Fruit fly (Drosophila melanogaster) whole organism, embryonic: Measurements from ENCODE around the gene Eig71Ec.

Source experiments
- Blimp-1 ChIP-seq: fragments of 200-800 bp; sonication (Bioruptor generic); optimal IDR thresholded peaks from 3 replicates; lab custom pipeline; 2018; ENCODE audit warnings: missing biosample characterization, missing genetic modification characterization, mild to moderate bottlenecking, moderate library complexity, missing genetic modification reagents
- BtbVII ChIP-seq: fragments of 200-800 bp; sonication (Bioruptor generic); optimal IDR thresholded peaks from 3 replicates; lab custom pipeline; 2017; ENCODE audit warnings: missing biosample characterization, mild to moderate bottlenecking, missing genetic modification characterization
- CG10267 ChIP-seq: fragments of 200-800 bp; sonication (Bioruptor generic); optimal IDR thresholded peaks from 2 replicates; lab custom pipeline; 2018; ENCODE audit warnings: missing biosample characterization, mild to moderate bottlenecking, missing genetic modification characterization, moderate library complexity
- CG10462 ChIP-seq: fragments of 200-800 bp; sonication (Bioruptor generic); optimal IDR thresholded peaks from 2 replicates; lab custom pipeline; 2016; ENCODE audit warnings: missing biosample characterization, missing genetic modification characterization
- CG1603 ChIP-seq: fragments of 200-800 bp; sonication (Bioruptor generic); optimal IDR thresholded peaks from 2 replicates; lab custom pipeline; 2019; ENCODE audit warnings: missing biosample characterization, mild to moderate bottlenecking, missing genetic modification characterization, moderate library complexity
- CG16863 ChIP-seq: fragments of 200-800 bp; sonication (Bioruptor generic); optimal IDR thresholded peaks from 3 replicates; lab custom pipeline; 2016; ENCODE audit warnings: missing biosample characterization, missing genetic modification characterization
- CG17568 ChIP-seq: fragments of 200-800 bp; sonication (Bioruptor generic); optimal IDR thresholded peaks from 2 replicates; lab custom pipeline; 2018; ENCODE audit warnings: missing biosample characterization, mild to moderate bottlenecking, missing genetic modification characterization, moderate library complexity
- CG4282 ChIP-seq: fragments of 200-800 bp; sonication (Bioruptor generic); optimal IDR thresholded peaks from 2 replicates; lab custom pipeline; 2016; ENCODE audit warnings: missing biosample characterization, missing genetic modification characterization
- CG4404 ChIP-seq: fragments of 200-800 bp; sonication (Bioruptor generic); IDR thresholded peaks from 2 replicates; pipeline ENCODE4 v1.3.6; 2022; ENCODE audit warnings: missing biosample characterization, missing genetic modification characterization
- CG8924 ChIP-seq: fragments of 200-800 bp; optimal IDR thresholded peaks from 3 replicates; lab custom pipeline; 2019; ENCODE audit warnings: missing biosample characterization, mild to moderate bottlenecking, missing genetic modification characterization, moderate library complexity
- CG9215 ChIP-seq: fragments of 200-800 bp; sonication (Bioruptor generic); IDR thresholded peaks from 2 replicates; pipeline ENCODE4 v1.3.6; 2022; ENCODE audit warnings: missing biosample characterization, missing genetic modification characterization
- CTCF ChIP-seq: fragments of 200-800 bp; sonication (Bioruptor generic); optimal IDR thresholded peaks from 2 replicates; lab custom pipeline; 2017; ENCODE audit warnings: missing biosample characterization, mild to moderate bottlenecking, missing genetic modification characterization, moderate library complexity
- CkIIα-i1 ChIP-seq: fragments of 200-800 bp; sonication (Bioruptor generic); IDR thresholded peaks from 2 replicates; pipeline ENCODE4 v1.3.6; 2022; ENCODE audit warnings: missing biosample characterization, missing genetic modification characterization
- D ChIP-seq, 2 experiments: fragments of 200-800 bp in 1 of 2; fragments of >200 bp in 1 of 2; sonication (Bioruptor generic) in 1 of 2; optimal IDR thresholded peaks; 2 replicates in 1 of 2; 3 replicates in 1 of 2; lab custom pipeline; 2017; ENCODE audit warnings: mild to moderate bottlenecking in 1 of 2, missing biosample characterization in 1 of 2, missing genetic modification characterization in 1 of 2, missing genetic modification reagents in 1 of 2
- Doc3 ChIP-seq: fragments of 200-800 bp; sonication (Bioruptor generic); IDR thresholded peaks from 3 replicates; pipeline ENCODE4 v1.3.6; 2022; ENCODE audit warnings: missing biosample characterization, missing genetic modification characterization; ENCODE audit not compliant: partially characterized antibody
- Ets65A ChIP-seq: fragments of 200-800 bp; sonication (Bioruptor generic); peaks from one replicate; lab custom pipeline; 2016; ENCODE audit warnings: missing biosample characterization, missing genetic modification characterization
- Jarid2 ChIP-seq: fragments of 200-800 bp; sonication (Bioruptor generic); optimal IDR thresholded peaks from 3 replicates; lab custom pipeline; 2017; ENCODE audit warnings: mild to moderate bottlenecking, missing biosample characterization, missing genetic modification reagents, missing genetic modification characterization
- Lhr ChIP-seq: fragments of 200-800 bp; sonication (Bioruptor generic); optimal IDR thresholded peaks from 3 replicates; lab custom pipeline; 2017; ENCODE audit warnings: mild to moderate bottlenecking, missing biosample characterization, missing genetic modification reagents, missing genetic modification characterization
- Med ChIP-seq: fragments of 200-800 bp; sonication (Bioruptor generic); peaks from one replicate; lab custom pipeline; 2016; ENCODE audit warnings: missing biosample characterization, missing genetic modification characterization, mild to moderate bottlenecking, inconsistent platforms, moderate library complexity
- Xrp1 ChIP-seq: fragments of 200-800 bp; sonication (Bioruptor generic); IDR thresholded peaks from 2 replicates; pipeline ENCODE4 v1.3.6; 2022; ENCODE audit warnings: missing biosample characterization, missing genetic modification characterization
- YL-1 ChIP-seq: fragments of 200-800 bp; sonication (Bioruptor generic); optimal IDR thresholded peaks from 3 replicates; lab custom pipeline; 2017; ENCODE audit warnings: missing biosample characterization, mild to moderate bottlenecking, missing genetic modification characterization
- ato ChIP-seq: fragments of 200-800 bp; sonication (Bioruptor generic); IDR thresholded peaks from 2 replicates; pipeline ENCODE4 v1.3.6; 2022; ENCODE audit warnings: missing biosample characterization, missing genetic modification characterization; ENCODE audit not compliant: partially characterized antibody
- bsh ChIP-seq, 2 experiments: fragments of 200-800 bp; sonication (Bioruptor generic); optimal IDR thresholded peaks; 2 replicates each; lab custom pipeline; 2017 to 2018; ENCODE audit warnings: mild to moderate bottlenecking in 2 of 2, missing biosample characterization in 2 of 2, missing genetic modification characterization in 2 of 2, moderate library complexity in 1 of 2
- caup ChIP-seq: fragments of 200-800 bp; sonication (Bioruptor generic); optimal IDR thresholded peaks from 3 replicates; lab custom pipeline; 2017; ENCODE audit warnings: missing biosample characterization, mild to moderate bottlenecking, missing genetic modification characterization, moderate library complexity; ENCODE audit not compliant: severe bottlenecking
- chm ChIP-seq: fragments of 200-800 bp; sonication (Bioruptor generic); IDR thresholded peaks from 2 replicates; pipeline ENCODE4 v1.3.6; 2022; ENCODE audit warnings: missing biosample characterization, missing genetic modification characterization
- ci ChIP-seq: fragments of 200-800 bp; sonication (Bioruptor generic); IDR thresholded peaks from 3 replicates; pipeline ENCODE4 v1.3.6; 2022; ENCODE audit warnings: missing biosample characterization, missing genetic modification characterization
- cwo ChIP-seq: fragments of 200-800 bp; sonication (Bioruptor generic); optimal IDR thresholded peaks from 3 replicates; lab custom pipeline; 2017; ENCODE audit warnings: missing biosample characterization, missing genetic modification characterization, mild to moderate bottlenecking, moderate library complexity, missing genetic modification reagents
- dmrt11E ChIP-seq: fragments of 200-800 bp; sonication (Bioruptor generic); optimal IDR thresholded peaks from 3 replicates; lab custom pipeline; 2018; ENCODE audit warnings: missing biosample characterization, mild to moderate bottlenecking, missing genetic modification characterization, moderate library complexity
- ewg ChIP-seq: fragments of 200-800 bp; sonication (Bioruptor generic); optimal IDR thresholded peaks from 3 replicates; lab custom pipeline; 2017; ENCODE audit warnings: mild to moderate bottlenecking, missing biosample characterization, missing genetic modification reagents, missing genetic modification characterization
- fd3F ChIP-seq: fragments of 200-800 bp; sonication (Bioruptor generic); optimal IDR thresholded peaks from 2 replicates; lab custom pipeline; 2018; ENCODE audit warnings: missing biosample characterization, mild to moderate bottlenecking, missing genetic modification characterization, moderate library complexity
- gem ChIP-seq: fragments of 200-800 bp; sonication (Bioruptor generic); optimal IDR thresholded peaks from 2 replicates; lab custom pipeline; 2019; ENCODE audit warnings: missing biosample characterization, mild to moderate bottlenecking, missing genetic modification characterization, moderate library complexity
- grau ChIP-seq: fragments of 200-800 bp; optimal IDR thresholded peaks from 3 replicates; lab custom pipeline; 2019; ENCODE audit warnings: missing biosample characterization, mild to moderate bottlenecking, missing genetic modification characterization, moderate library complexity
- hb ChIP-seq: fragments of 200-800 bp; sonication (Bioruptor generic); IDR thresholded peaks from 3 replicates; pipeline ENCODE4 v1.3.6; 2022; ENCODE audit warnings: missing biosample characterization, missing genetic modification characterization; ENCODE audit not compliant: partially characterized antibody
- insv ChIP-seq, 2 experiments: fragments of 200-800 bp; sonication (Bioruptor generic); optimal IDR thresholded peaks; 3 replicates each; lab custom pipeline; 2016 to 2018; ENCODE audit warnings: missing biosample characterization in 2 of 2, missing genetic modification characterization in 2 of 2
- inv ChIP-seq: fragments of 200-800 bp; sonication (Bioruptor generic); IDR thresholded peaks from 2 replicates; pipeline ENCODE4 v1.3.6; 2022; ENCODE audit warnings: missing biosample characterization, missing genetic modification characterization; ENCODE audit not compliant: partially characterized antibody
- knrl ChIP-seq: fragments of 200-800 bp; sonication (Bioruptor generic); IDR thresholded peaks from 3 replicates; pipeline ENCODE4 v1.3.6; 2022; ENCODE audit warnings: missing biosample characterization, missing genetic modification characterization; ENCODE audit not compliant: partially characterized antibody
- lbe ChIP-seq: fragments of 200-800 bp; sonication (Bioruptor generic); optimal IDR thresholded peaks from 2 replicates; lab custom pipeline; 2016; ENCODE audit warnings: missing biosample characterization, mild to moderate bottlenecking, missing genetic modification characterization
- luna ChIP-seq: fragments of 200-800 bp; sonication (Bioruptor generic); optimal IDR thresholded peaks from 2 replicates; lab custom pipeline; 2016; ENCODE audit warnings: missing biosample characterization, missing genetic modification characterization
- p53 ChIP-seq: fragments of 200-800 bp; sonication (Bioruptor generic); optimal IDR thresholded peaks from 2 replicates; lab custom pipeline; 2016; ENCODE audit warnings: missing biosample characterization, missing genetic modification characterization
- pb ChIP-seq: fragments of 200-800 bp; sonication (Bioruptor generic); optimal IDR thresholded peaks from 3 replicates; lab custom pipeline; 2016; ENCODE audit warnings: missing biosample characterization, missing genetic modification characterization
- pfk ChIP-seq: fragments of 200-800 bp; sonication (Bioruptor generic); optimal IDR thresholded peaks from 2 replicates; lab custom pipeline; 2018; ENCODE audit warnings: missing biosample characterization, mild to moderate bottlenecking, missing genetic modification characterization, moderate library complexity
- pita ChIP-seq: fragments of 200-800 bp; sonication (Bioruptor generic); optimal IDR thresholded peaks from 2 replicates; lab custom pipeline; 2017; ENCODE audit warnings: missing biosample characterization, mild to moderate bottlenecking, missing genetic modification characterization
- ro ChIP-seq: fragments of 200-800 bp; sonication (Bioruptor generic); IDR thresholded peaks from 2 replicates; pipeline ENCODE4 v1.3.6; 2022; ENCODE audit warnings: missing biosample characterization, missing genetic modification characterization
- sd ChIP-seq: fragments of 200-800 bp; sonication (Bioruptor generic); optimal IDR thresholded peaks from 3 replicates; lab custom pipeline; 2018; ENCODE audit warnings: missing biosample characterization, mild to moderate bottlenecking, missing genetic modification characterization, moderate library complexity
- stwl ChIP-seq: fragments of 200-800 bp; sonication (Bioruptor generic); optimal IDR thresholded peaks from 3 replicates; lab custom pipeline; 2018; ENCODE audit warnings: missing biosample characterization, mild to moderate bottlenecking, missing genetic modification characterization, moderate library complexity
- tup ChIP-seq: fragments of 200-800 bp; sonication (Bioruptor generic); optimal IDR thresholded peaks from 2 replicates; lab custom pipeline; 2016; ENCODE audit warnings: missing biosample characterization, mild to moderate bottlenecking, missing genetic modification characterization, moderate library complexity
- vnd ChIP-seq: fragments of 200-800 bp; sonication (Bioruptor generic); IDR thresholded peaks from 3 replicates; pipeline ENCODE4 v1.3.6; 2022; ENCODE audit warnings: missing biosample characterization, missing genetic modification characterization; ENCODE audit not compliant: partially characterized antibody
- wek ChIP-seq: fragments of 200-800 bp; sonication (Bioruptor generic); optimal IDR thresholded peaks from 3 replicates; lab custom pipeline; 2018; ENCODE audit warnings: missing biosample characterization, mild to moderate bottlenecking, missing genetic modification characterization, moderate library complexity

Eig71Ec gene

dm6 chr3L:15637618-15638017 is 14.4 kb downstream of the Eig71Ec start:
- TF ChIP-seq cwo (GFP tag; lab: Kevin White, UChicago) (no peak), wek (peak; percentile 28), Xrp1 (GFP tag; lab: Robert Waterston, UW) (peak; percentile 39), Ets65A (GFP tag; lab: Kevin White, UChicago) (peak; percentile 52), sd (tag; lab: Kevin White, UChicago) (peak; percentile 17), YL-1 (no peak), tup (GFP tag; lab: Kevin White, UChicago) (no peak)

- TF ChIP-seq CG4282 (no peak), fd3F (GFP tag; lab: Kevin White, UChicago) (no peak), insv (GFP tag; optimal IDR thresholded peaks at IDR 0.05; lab: Kevin White, UChicago) (peak; percentile 65 to 96), ato (GFP tag; lab: Robert Waterston, UW) (no peak), Med (GFP tag; lab: Kevin White, UChicago) (peak; percentile 15), Blimp-1 (GFP tag; lab: Kevin White, UChicago) (no peak), grau (peak; percentile 20), pb (no peak), CG10462 (GFP tag; lab: Kevin White, UChicago) (no peak), caup (no peak), pita (GFP tag; lab: Kevin White, UChicago) (peak; percentile 76), chm (GFP tag; lab: Robert Waterston, UW) (no peak), D (optimal IDR thresholded peaks at IDR 0.05; lab: Kevin White, UChicago) (no peak), D (GFP tag; optimal IDR thresholded peaks at IDR 0.05; lab: Kevin White, UChicago) (no peak), CG10267 (peak; percentile 4), vnd (GFP tag; lab: Robert Waterston, UW) (no peak), Jarid2 (GFP tag; lab: Kevin White, UChicago) (no peak), CG4404 (GFP tag; lab: Robert Waterston, UW) (no peak), Lhr (GFP tag; lab: Kevin White, UChicago) (peak; percentile 27), CG17568 (GFP tag; lab: Kevin White, UChicago) (no peak), gem (tag; lab: Kevin White, UChicago) (no peak), CG9215 (GFP tag; lab: Robert Waterston, UW) (no peak), luna (GFP tag; lab: Kevin White, UChicago) (no peak), p53 (GFP tag; lab: Kevin White, UChicago) (no peak), CTCF (peak; percentile 50), CkIIα-i1 (GFP tag; lab: Robert Waterston, UW) (no peak), wek (no peak), dmrt11E (peak; percentile 20), BtbVII (GFP tag; lab: Kevin White, UChicago) (no peak), hb (GFP tag; lab: Robert Waterston, UW) (no peak), ewg (peak; percentile 29), ro (no peak), lbe (no peak), CG16863 (GFP tag; lab: Kevin White, UChicago) (no peak), inv (GFP tag; lab: Robert Waterston, UW) (no peak), CG1603 (tag; lab: Kevin White, UChicago) (no peak), Doc3 (GFP tag; lab: Robert Waterston, UW) (no peak), stwl (tag; lab: Kevin White, UChicago) (peak; percentile 77), pfk (GFP tag; lab: Kevin White, UChicago) (no peak), ci (GFP tag; lab: Robert Waterston, UW) (peak; percentile 54; the same call in 2 of the 3 replicates), CG8924 (tag; lab: Kevin White, UChicago) (no peak), knrl (GFP tag; lab: Robert Waterston, UW) (no peak), bsh (GFP tag; optimal IDR thresholded peaks at IDR 0.05; lab: Kevin White, UChicago) (peak in 1 of 2 experiments; percentile 29)
Measured at dm6 chr3L:15636978-15637377, 15.1 kb downstream of the Eig71Ec start.
